Fruit fly (Drosophila melanogaster) whole organism, embryonic: ENCODE results near the gene Vha16-3.

Experiments
- Abd-B ChIP-seq: fragments of 200-800 bp; sonication (Bioruptor generic); optimal IDR thresholded peaks from 2 replicates; lab custom pipeline; 2018; ENCODE audit warnings: missing biosample characterization, mild to moderate bottlenecking, missing genetic modification characterization, moderate library complexity
- Adf1 ChIP-seq: fragments of 200-800 bp; sonication (Bioruptor generic); IDR thresholded peaks from 2 replicates; pipeline ENCODE4 v1.3.6; 2022; ENCODE audit warnings: missing biosample characterization, missing genetic modification characterization
- Awh ChIP-seq: fragments of 200-800 bp; sonication (Bioruptor generic); IDR thresholded peaks from 2 replicates; pipeline ENCODE4, ENCODE4 v1.3.6; 2022; ENCODE audit warnings: missing biosample characterization, missing genetic modification characterization
- Blimp-1 ChIP-seq: fragments of 200-800 bp; sonication (Bioruptor generic); optimal IDR thresholded peaks from 3 replicates; lab custom pipeline; 2018; ENCODE audit warnings: missing biosample characterization, missing genetic modification characterization, mild to moderate bottlenecking, moderate library complexity, missing genetic modification reagents
- CG12104 ChIP-seq: fragments of 200-800 bp; sonication (Bioruptor generic); optimal IDR thresholded peaks from 3 replicates; lab custom pipeline; 2016; ENCODE audit warnings: missing biosample characterization, missing genetic modification characterization
- CG13123 ChIP-seq: fragments of 200-800 bp; sonication (Bioruptor generic); optimal IDR thresholded peaks from 2 replicates; lab custom pipeline; 2016; ENCODE audit warnings: missing biosample characterization, missing genetic modification characterization
- CG13624 ChIP-seq: fragments of 200-800 bp; sonication (Bioruptor generic); optimal IDR thresholded peaks from 2 replicates; lab custom pipeline; 2016; ENCODE audit warnings: missing biosample characterization, missing genetic modification characterization
- CG14667 ChIP-seq: fragments of 200-800 bp; sonication (Bioruptor generic); IDR thresholded peaks from 2 replicates; pipeline ENCODE4 v1.3.6; 2022; ENCODE audit warnings: missing biosample characterization, missing genetic modification characterization
- CG15601 ChIP-seq: fragments of 200-800 bp; sonication (Bioruptor generic); optimal IDR thresholded peaks from 3 replicates; lab custom pipeline; 2019; ENCODE audit warnings: missing biosample characterization, mild to moderate bottlenecking, missing genetic modification characterization, moderate library complexity
- CG16815 ChIP-seq: fragments of 200-800 bp; sonication (Bioruptor generic); optimal IDR thresholded peaks from 3 replicates; lab custom pipeline; 2017; ENCODE audit warnings: missing biosample characterization, mild to moderate bottlenecking, missing genetic modification characterization
- CG18619 ChIP-seq: fragments of 200-800 bp; sonication (Bioruptor generic); optimal IDR thresholded peaks from 3 replicates; lab custom pipeline; 2017; ENCODE audit warnings: missing biosample characterization, mild to moderate bottlenecking, missing genetic modification characterization
- CG2199 ChIP-seq: fragments of 200-800 bp; sonication (Bioruptor generic); IDR thresholded peaks from 3 replicates; pipeline ENCODE4 v1.3.6; 2022; ENCODE audit warnings: missing biosample characterization, missing genetic modification characterization
- CG2889 ChIP-seq: fragments of 200-800 bp; sonication (Bioruptor generic); IDR thresholded peaks from 3 replicates; pipeline ENCODE4 v1.3.6; 2022; ENCODE audit warnings: missing biosample characterization, missing genetic modification characterization
- CG3163 ChIP-seq: fragments of 200-800 bp; sonication (Bioruptor generic); optimal IDR thresholded peaks from 3 replicates; lab custom pipeline; 2016; ENCODE audit warnings: missing biosample characterization, missing genetic modification characterization
- CG32767 ChIP-seq: fragments of 200-800 bp; sonication (Bioruptor generic); IDR thresholded peaks from 2 replicates; pipeline ENCODE4 v1.3.6; 2022; ENCODE audit warnings: missing biosample characterization, missing genetic modification characterization
- CG6689 ChIP-seq: fragments of 200-800 bp; sonication (Bioruptor generic); IDR thresholded peaks from 2 replicates; pipeline ENCODE4 v1.3.6; 2022; ENCODE audit warnings: missing biosample characterization, missing genetic modification characterization
- CG6854 ChIP-seq: fragments of 200-800 bp; sonication (Bioruptor generic); optimal IDR thresholded peaks from 3 replicates; lab custom pipeline; 2017; ENCODE audit warnings: missing biosample characterization, mild to moderate bottlenecking, missing genetic modification characterization
- Hr51 ChIP-seq, 2 experiments: fragments of 200-800 bp; sonication (Bioruptor generic); optimal IDR thresholded peaks; 2 replicates in 1 of 2; 3 replicates in 1 of 2; lab custom pipeline; 2016 to 2018; ENCODE audit warnings: missing biosample characterization in 2 of 2, missing genetic modification characterization in 2 of 2, mild to moderate bottlenecking in 1 of 2, moderate library complexity in 1 of 2
- Med ChIP-seq: fragments of 200-800 bp; sonication (Bioruptor generic); peaks from one replicate; lab custom pipeline; 2016; ENCODE audit warnings: missing biosample characterization, missing genetic modification characterization, mild to moderate bottlenecking, inconsistent platforms, moderate library complexity
- Side ChIP-seq: fragments of 200-800 bp; sonication (Bioruptor generic); optimal IDR thresholded peaks from 2 replicates; lab custom pipeline; 2016; ENCODE audit warnings: missing biosample characterization, missing genetic modification characterization
- ac ChIP-seq: fragments of 200-800 bp; sonication (Bioruptor generic); optimal IDR thresholded peaks from 3 replicates; lab custom pipeline; 2017; ENCODE audit warnings: missing biosample characterization, mild to moderate bottlenecking, missing genetic modification characterization
- amos ChIP-seq: fragments of 200-800 bp; sonication (Bioruptor generic); IDR thresholded peaks from 2 replicates; pipeline ENCODE4 v1.3.6; 2022; ENCODE audit warnings: missing biosample characterization, missing genetic modification characterization; ENCODE audit not compliant: partially characterized antibody
- ash1 ChIP-seq: fragments of 200-800 bp; sonication (Bioruptor generic); optimal IDR thresholded peaks from 2 replicates; lab custom pipeline; 2018; ENCODE audit warnings: missing biosample characterization, mild to moderate bottlenecking, missing genetic modification characterization
- bcd ChIP-seq: fragments of 200-800 bp; sonication (Bioruptor generic); optimal IDR thresholded peaks from 2 replicates; lab custom pipeline; 2017; ENCODE audit warnings: missing biosample characterization, mild to moderate bottlenecking, missing genetic modification characterization
- chif ChIP-seq, 2 experiments: fragments of 200-800 bp; sonication (Bioruptor generic); optimal IDR thresholded peaks; 3 replicates each; lab custom pipeline; 2016; ENCODE audit warnings: missing biosample characterization in 2 of 2, missing genetic modification characterization in 2 of 2
- chn ChIP-seq: fragments of 200-800 bp; sonication (Bioruptor generic); optimal IDR thresholded peaks from 2 replicates; lab custom pipeline; 2016; ENCODE audit warnings: missing biosample characterization, missing genetic modification characterization
- danr ChIP-seq: fragments of 200-800 bp; sonication (Bioruptor generic); IDR thresholded peaks from 2 replicates; pipeline ENCODE4 v1.3.6; 2022; ENCODE audit warnings: missing biosample characterization, missing genetic modification characterization
- grau ChIP-seq: fragments of 200-800 bp; optimal IDR thresholded peaks from 3 replicates; lab custom pipeline; 2019; ENCODE audit warnings: missing biosample characterization, mild to moderate bottlenecking, missing genetic modification characterization, moderate library complexity
- gsb-n ChIP-seq: fragments of 200-800 bp; sonication (Bioruptor generic); optimal IDR thresholded peaks from 3 replicates; lab custom pipeline; 2018; ENCODE audit warnings: missing biosample characterization, mild to moderate bottlenecking, missing genetic modification characterization
- kni ChIP-seq: fragments of 200-800 bp; sonication (Bioruptor generic); optimal IDR thresholded peaks from 3 replicates; lab custom pipeline; 2017; ENCODE audit warnings: mild to moderate bottlenecking, missing biosample characterization, missing genetic modification reagents, missing genetic modification characterization
- knrl ChIP-seq: fragments of 200-800 bp; sonication (Bioruptor generic); IDR thresholded peaks from 3 replicates; pipeline ENCODE4 v1.3.6; 2022; ENCODE audit warnings: missing biosample characterization, missing genetic modification characterization; ENCODE audit not compliant: partially characterized antibody
- nom ChIP-seq: fragments of 200-800 bp; sonication (Bioruptor generic); optimal IDR thresholded peaks from 2 replicates; lab custom pipeline; 2017; ENCODE audit warnings: missing biosample characterization, missing genetic modification characterization, mild to moderate bottlenecking, moderate library complexity, missing genetic modification reagents
- org-1 ChIP-seq: fragments of 200-800 bp; sonication (Bioruptor generic); optimal IDR thresholded peaks from 2 replicates; lab custom pipeline; 2017; ENCODE audit warnings: missing biosample characterization, missing genetic modification characterization
- pfk ChIP-seq: fragments of 200-800 bp; sonication (Bioruptor generic); optimal IDR thresholded peaks from 2 replicates; lab custom pipeline; 2018; ENCODE audit warnings: missing biosample characterization, mild to moderate bottlenecking, missing genetic modification characterization, moderate library complexity
- prd ChIP-seq, 3 experiments: fragments of >200 bp in 2 of 3; fragments of 200-800 bp in 1 of 3; sonication (Bioruptor generic) in 1 of 3; optimal IDR thresholded peaks in 2 of 3; IDR thresholded peaks in 1 of 3; 2 replicates in 2 of 3; 3 replicates in 1 of 3; pipeline versions ENCODE4 v1.3.6 to Lab custom; 2017 to 2022; ENCODE audit warnings: missing biosample characterization in 1 of 3, missing genetic modification characterization in 1 of 3
- rib ChIP-seq: fragments of 200-800 bp; sonication (Bioruptor generic); IDR thresholded peaks from 2 replicates; pipeline ENCODE4 v1.3.6; 2022; ENCODE audit warnings: missing biosample characterization, missing genetic modification characterization
- sens ChIP-seq: fragments of 200-800 bp; sonication (Bioruptor generic); peaks from one replicate; lab custom pipeline; 2016; ENCODE audit warnings: missing biosample characterization, missing genetic modification characterization
- sens-2 ChIP-seq: fragments of 200-800 bp; sonication (Bioruptor generic); IDR thresholded peaks from 2 replicates; pipeline ENCODE4 v1.3.6; 2022; ENCODE audit warnings: missing biosample characterization, missing genetic modification characterization
- ssp ChIP-seq: fragments of 200-800 bp; sonication (Bioruptor generic); IDR thresholded peaks from 2 replicates; pipeline ENCODE4 v1.3.6; 2022; ENCODE audit warnings: missing biosample characterization, missing genetic modification characterization
- stc ChIP-seq: fragments of 200-800 bp; sonication (Bioruptor generic); IDR thresholded peaks from 2 replicates; pipeline ENCODE4 v1.3.6; 2022; ENCODE audit warnings: missing biosample characterization, missing genetic modification characterization
- tin ChIP-seq: fragments of 200-800 bp; sonication (Bioruptor generic); optimal IDR thresholded peaks from 3 replicates; lab custom pipeline; 2016; ENCODE audit warnings: missing biosample characterization, missing genetic modification characterization
- trem ChIP-seq: fragments of 200-800 bp; optimal IDR thresholded peaks from 3 replicates; lab custom pipeline; 2019; ENCODE audit warnings: missing biosample characterization, mild to moderate bottlenecking, missing genetic modification characterization, moderate library complexity
- unpg ChIP-seq: fragments of 200-800 bp; sonication (Bioruptor generic); optimal IDR thresholded peaks from 3 replicates; lab custom pipeline; 2018; ENCODE audit warnings: missing biosample characterization, mild to moderate bottlenecking, missing genetic modification characterization, moderate library complexity
- zfh1 ChIP-seq: fragments of 200-800 bp; sonication (Bioruptor generic); IDR thresholded peaks from 3 replicates; pipeline ENCODE4 v1.3.6; 2022; ENCODE audit warnings: missing biosample characterization, missing genetic modification characterization

The Vha16-3 gene

dm6 chr3L:11466985-11467384, 6.1 kb upstream of the Vha16-3 start (continued):
- TF ChIP-seq chn (GFP tag; lab: Kevin White, UChicago) (no peak), stc (GFP tag; lab: Robert Waterston, UW) (no peak), org-1 (no peak), ssp (GFP tag; lab: Robert Waterston, UW) (0 out of 2 replicates have a peak, but pooled peaks have one; percentile 16), Adf1 (GFP tag; lab: Robert Waterston, UW) (no peak), Med (GFP tag; lab: Kevin White, UChicago) (no peak), kni (GFP tag; lab: Kevin White, UChicago) (no peak), danr (GFP tag; lab: Robert Waterston, UW) (no peak), Blimp-1 (GFP tag; lab: Kevin White, UChicago) (peak; percentile 41), chif (GFP tag; optimal IDR thresholded peaks at IDR 0.05; lab: Kevin White, UChicago) (no peak), CG32767 (GFP tag; lab: Robert Waterston, UW) (no peak), CG15601 (peak; percentile 19), Awh (GFP tag; lab: Robert Waterston, UW) (no peak), CG13624 (GFP tag; lab: Kevin White, UChicago) (no peak), CG13123 (GFP tag; lab: Kevin White, UChicago) (no peak), CG6854 (GFP tag; lab: Kevin White, UChicago) (no peak), Side (no peak), CG6689 (GFP tag; lab: Robert Waterston, UW) (peak; percentile 43; the same call in 1 of the 2 replicates), CG2199 (GFP tag; lab: Robert Waterston, UW) (no peak), nom (GFP tag; lab: Kevin White, UChicago) (no peak), CG16815 (no peak), Hr51 (GFP tag; optimal IDR thresholded peaks at IDR 0.05; lab: Kevin White, UChicago) (peak in 1 of 2 experiments; percentile 68), CG3163 (GFP tag; lab: Kevin White, UChicago) (no peak), ac (GFP tag; lab: Kevin White, UChicago) (no peak), unpg (GFP tag; lab: Kevin White, UChicago) (peak; percentile 12), pfk (GFP tag; lab: Kevin White, UChicago) (no peak), CG12104 (GFP tag; lab: Kevin White, UChicago) (no peak), CG18619 (GFP tag; lab: Kevin White, UChicago) (no peak), tin (GFP tag; lab: Kevin White, UChicago) (peak; percentile 21), bcd (GFP tag; lab: Kevin White, UChicago) (peak; percentile 12), sens-2 (GFP tag; lab: Robert Waterston, UW) (no peak), amos (no peak), knrl (no peak), CG14667 (no peak), CG2889 (GFP tag; lab: Robert Waterston, UW) (no peak), ash1 (GFP tag; lab: Kevin White, UChicago) (no peak), rib (GFP tag; lab: Robert Waterston, UW) (no peak), gsb-n (tag; lab: Kevin White, UChicago) (peak; percentile 38)

- TF ChIP-seq trem (no peak), sens (GFP tag; lab: Kevin White, UChicago) (peak; percentile 33), Med (GFP tag; lab: Kevin White, UChicago) (peak; percentile 28), grau (tag; lab: Kevin White, UChicago) (peak; percentile 28), Abd-B (GFP tag; lab: Kevin White, UChicago) (peak; percentile 6), zfh1 (GFP tag; lab: Robert Waterston, UW) (no peak), prd (optimal IDR thresholded peaks at IDR 0.05; lab: Kevin White, UChicago) (no peak), prd (GFP tag; IDR thresholded peaks at IDR 0.05; lab: Robert Waterston, UW) (peak; percentile 17; the same call in 1 of the 3 replicates)
These were observed 703 bp upstream of the Vha16-3 start for dm6 chr3L:11472388-11472787.
